Fruit fly (Drosophila melanogaster) whole organism, embryonic: ENCODE measurements around the gene Syt12.

Experiments used
- Antp ChIP-seq: fragments of 200-800 bp; sonication (Bioruptor generic); optimal IDR thresholded peaks from 3 replicates; lab custom pipeline; 2016; ENCODE audit warnings: missing biosample characterization, missing genetic modification characterization
- Atf-2 ChIP-seq: fragments of 200-800 bp; sonication (Bioruptor generic); optimal IDR thresholded peaks from 2 replicates; lab custom pipeline; 2016; ENCODE audit warnings: missing biosample characterization, missing genetic modification characterization
- Atf6 ChIP-seq: fragments of 200-800 bp; sonication (Bioruptor generic); IDR thresholded peaks from 2 replicates; pipeline ENCODE4 v1.3.6; 2022; ENCODE audit warnings: missing biosample characterization, missing genetic modification characterization
- Bgb ChIP-seq: fragments of 200-800 bp; sonication (Bioruptor generic); IDR thresholded peaks from 2 replicates; pipeline ENCODE4 v1.3.6; 2022; ENCODE audit warnings: missing biosample characterization, missing genetic modification characterization; ENCODE audit not compliant: partially characterized antibody
- CG10209 ChIP-seq: fragments of 200-800 bp; sonication (Bioruptor generic); optimal IDR thresholded peaks from 3 replicates; lab custom pipeline; 2017; ENCODE audit warnings: missing biosample characterization, mild to moderate bottlenecking, missing genetic modification characterization, missing genetic modification reagents
- CG10959 ChIP-seq: fragments of 200-800 bp; sonication (Bioruptor generic); IDR thresholded peaks from 2 replicates; pipeline ENCODE4 v1.3.6; 2022; ENCODE audit warnings: missing biosample characterization, missing genetic modification characterization
- CG11504 ChIP-seq: fragments of 200-800 bp; sonication (Bioruptor generic); optimal IDR thresholded peaks from 3 replicates; lab custom pipeline; 2019; ENCODE audit warnings: missing biosample characterization, mild to moderate bottlenecking, missing genetic modification characterization, moderate library complexity
- CG11696 ChIP-seq: fragments of 200-800 bp; sonication (Bioruptor generic); IDR thresholded peaks from 2 replicates; pipeline ENCODE4 v1.3.6; 2022; ENCODE audit warnings: missing biosample characterization, missing genetic modification characterization
- CG12769 ChIP-seq: fragments of 200-800 bp; sonication (Bioruptor generic); optimal IDR thresholded peaks from 2 replicates; lab custom pipeline; 2019; ENCODE audit warnings: missing biosample characterization, mild to moderate bottlenecking, missing genetic modification characterization, moderate library complexity
- CG1602 ChIP-seq: fragments of 200-800 bp; sonication (Bioruptor generic); optimal IDR thresholded peaks from 3 replicates; lab custom pipeline; 2016; ENCODE audit warnings: missing biosample characterization, missing genetic modification characterization
- CG17385 ChIP-seq: fragments of 200-800 bp; sonication (Bioruptor generic); optimal IDR thresholded peaks from 3 replicates; lab custom pipeline; 2018; ENCODE audit warnings: missing biosample characterization, mild to moderate bottlenecking, missing genetic modification characterization
- CG30403 ChIP-seq: fragments of 200-800 bp; sonication (Bioruptor generic); optimal IDR thresholded peaks from 3 replicates; lab custom pipeline; 2016; ENCODE audit warnings: missing biosample characterization, missing genetic modification characterization
- CG34224 ChIP-seq: fragments of 200-800 bp; sonication (Bioruptor generic); IDR thresholded peaks from 3 replicates; pipeline ENCODE4 v1.3.6; 2022; ENCODE audit warnings: missing biosample characterization, missing genetic modification characterization; ENCODE audit not compliant: partially characterized antibody
- CG3726 ChIP-seq: fragments of 200-800 bp; sonication (Bioruptor generic); IDR thresholded peaks from 3 replicates; pipeline ENCODE4, ENCODE4 v1.3.6; 2022; ENCODE audit warnings: missing biosample characterization, missing genetic modification characterization
- CG4282 ChIP-seq: fragments of 200-800 bp; sonication (Bioruptor generic); optimal IDR thresholded peaks from 2 replicates; lab custom pipeline; 2016; ENCODE audit warnings: missing biosample characterization, missing genetic modification characterization
- CG4328 ChIP-seq: fragments of 200-800 bp; sonication (Bioruptor generic); optimal IDR thresholded peaks from 3 replicates; lab custom pipeline; 2017; ENCODE audit warnings: missing biosample characterization, missing genetic modification reagents, missing genetic modification characterization
- CG6654 ChIP-seq: fragments of 200-800 bp; sonication (Bioruptor generic); optimal IDR thresholded peaks from 2 replicates; lab custom pipeline; 2017; ENCODE audit warnings: missing biosample characterization, mild to moderate bottlenecking, missing genetic modification characterization
- CoRest ChIP-seq: fragments of 200-800 bp; sonication (Bioruptor generic); optimal IDR thresholded peaks from 3 replicates; lab custom pipeline; 2018; ENCODE audit warnings: missing biosample characterization, mild to moderate bottlenecking, missing genetic modification characterization, moderate library complexity
- Doc2 ChIP-seq: fragments of 200-800 bp; sonication (Bioruptor generic); IDR thresholded peaks from 2 replicates; pipeline ENCODE4 v1.3.6; 2022; ENCODE audit warnings: missing biosample characterization, missing genetic modification characterization
- Ets65A ChIP-seq: fragments of 200-800 bp; sonication (Bioruptor generic); peaks from one replicate; lab custom pipeline; 2016; ENCODE audit warnings: missing biosample characterization, missing genetic modification characterization
- Gsc ChIP-seq: fragments of 200-800 bp; sonication (Bioruptor generic); IDR thresholded peaks from 2 replicates; pipeline ENCODE4 v1.3.6; 2022; ENCODE audit warnings: missing biosample characterization, missing genetic modification characterization
- HLH4C ChIP-seq: fragments of 200-800 bp; sonication (Bioruptor generic); IDR thresholded peaks from 3 replicates; pipeline ENCODE4 v1.3.6; 2022; ENCODE audit warnings: missing biosample characterization, missing genetic modification characterization; ENCODE audit not compliant: partially characterized antibody
- Meics ChIP-seq: fragments of 200-800 bp; sonication (Bioruptor generic); optimal IDR thresholded peaks from 2 replicates; lab custom pipeline; 2017; ENCODE audit warnings: missing biosample characterization, mild to moderate bottlenecking, missing genetic modification characterization
- NC2α ChIP-seq: fragments of 200-800 bp; sonication (Bioruptor generic); optimal IDR thresholded peaks from 2 replicates; lab custom pipeline; 2016; ENCODE audit warnings: missing biosample characterization, missing genetic modification characterization
- NC2β ChIP-seq: fragments of 200-800 bp; sonication (Bioruptor generic); optimal IDR thresholded peaks from 2 replicates; lab custom pipeline; 2016; ENCODE audit warnings: missing biosample characterization, missing genetic modification characterization
- NK7.1 ChIP-seq: fragments of 200-800 bp; sonication (Bioruptor generic); optimal IDR thresholded peaks from 3 replicates; lab custom pipeline; 2016; ENCODE audit warnings: missing biosample characterization, missing genetic modification characterization
- Nf-YC ChIP-seq: fragments of 200-800 bp; optimal IDR thresholded peaks from 3 replicates; lab custom pipeline; 2019; ENCODE audit warnings: missing biosample characterization, mild to moderate bottlenecking, missing genetic modification characterization, moderate library complexity
- Sox102F ChIP-seq: fragments of 200-800 bp; sonication (Bioruptor generic); optimal IDR thresholded peaks from 2 replicates; lab custom pipeline; 2018; ENCODE audit warnings: missing biosample characterization, mild to moderate bottlenecking, missing genetic modification characterization, moderate library complexity
- Vsx1 ChIP-seq: fragments of 200-800 bp; sonication (Bioruptor generic); optimal IDR thresholded peaks from 2 replicates; lab custom pipeline; 2017; ENCODE audit warnings: missing biosample characterization, mild to moderate bottlenecking, missing genetic modification characterization, missing genetic modification reagents
- YL-1 ChIP-seq: fragments of 200-800 bp; sonication (Bioruptor generic); optimal IDR thresholded peaks from 3 replicates; lab custom pipeline; 2017; ENCODE audit warnings: missing biosample characterization, mild to moderate bottlenecking, missing genetic modification characterization
- bbx ChIP-seq: fragments of 200-800 bp; sonication (Bioruptor generic); IDR thresholded peaks from 2 replicates; pipeline ENCODE4 v1.3.6; 2022; ENCODE audit warnings: missing biosample characterization, missing genetic modification characterization; ENCODE audit not compliant: partially characterized antibody
- chm ChIP-seq: fragments of 200-800 bp; sonication (Bioruptor generic); IDR thresholded peaks from 2 replicates; pipeline ENCODE4 v1.3.6; 2022; ENCODE audit warnings: missing biosample characterization, missing genetic modification characterization
- dmrt99B ChIP-seq: fragments of 200-800 bp; sonication (Bioruptor generic); optimal IDR thresholded peaks from 2 replicates; lab custom pipeline; 2018; ENCODE audit warnings: missing biosample characterization, mild to moderate bottlenecking, missing genetic modification characterization, moderate library complexity
- fd3F ChIP-seq: fragments of 200-800 bp; sonication (Bioruptor generic); optimal IDR thresholded peaks from 2 replicates; lab custom pipeline; 2018; ENCODE audit warnings: missing biosample characterization, mild to moderate bottlenecking, missing genetic modification characterization, moderate library complexity
- fd64A ChIP-seq: fragments of 200-800 bp; sonication (Bioruptor generic); optimal IDR thresholded peaks from 3 replicates; lab custom pipeline; 2018; ENCODE audit warnings: missing biosample characterization, mild to moderate bottlenecking, missing genetic modification characterization
- gce ChIP-seq: fragments of 200-800 bp; sonication (Bioruptor generic); IDR thresholded peaks from 3 replicates; pipeline ENCODE4 v1.3.6; 2022; ENCODE audit warnings: missing biosample characterization, missing genetic modification characterization
- gem ChIP-seq: fragments of 200-800 bp; sonication (Bioruptor generic); optimal IDR thresholded peaks from 2 replicates; lab custom pipeline; 2019; ENCODE audit warnings: missing biosample characterization, mild to moderate bottlenecking, missing genetic modification characterization, moderate library complexity
- gsb ChIP-seq: fragments of 200-800 bp; sonication (Bioruptor generic); IDR thresholded peaks from 2 replicates; pipeline ENCODE4 v1.3.6; 2022; ENCODE audit warnings: missing biosample characterization, missing genetic modification characterization
- h ChIP-seq: fragments of >200 bp; optimal IDR thresholded peaks from 2 replicates; lab custom pipeline; 2017
- inv ChIP-seq: fragments of 200-800 bp; sonication (Bioruptor generic); IDR thresholded peaks from 2 replicates; pipeline ENCODE4 v1.3.6; 2022; ENCODE audit warnings: missing biosample characterization, missing genetic modification characterization; ENCODE audit not compliant: partially characterized antibody
- lab ChIP-seq: fragments of 200-800 bp; sonication (Bioruptor generic); optimal IDR thresholded peaks from 3 replicates; lab custom pipeline; 2017; ENCODE audit warnings: missing biosample characterization, missing genetic modification characterization, mild to moderate bottlenecking, moderate library complexity, missing genetic modification reagents
- lbe ChIP-seq: fragments of 200-800 bp; sonication (Bioruptor generic); optimal IDR thresholded peaks from 2 replicates; lab custom pipeline; 2016; ENCODE audit warnings: missing biosample characterization, mild to moderate bottlenecking, missing genetic modification characterization
- nmo ChIP-seq: fragments of 200-800 bp; sonication (Bioruptor generic); optimal IDR thresholded peaks from 2 replicates; lab custom pipeline; 2018; ENCODE audit warnings: missing biosample characterization, mild to moderate bottlenecking, missing genetic modification characterization, moderate library complexity
- pan ChIP-seq, 4 experiments: fragments of >200 bp in 3 of 4; fragments of 200-800 bp in 1 of 4; sonication (Bioruptor generic) in 1 of 4; optimal IDR thresholded peaks in 3 of 4; IDR thresholded peaks in 1 of 4; 2 replicates each; pipeline versions ENCODE4 v1.3.6 to Lab custom; 2017 to 2022; ENCODE audit warnings: missing biosample characterization in 2 of 4, missing genetic modification characterization in 2 of 4, mixed read lengths in 1 of 4
- pho ChIP-seq: fragments of 200-800 bp; sonication (Bioruptor generic); optimal IDR thresholded peaks from 2 replicates; lab custom pipeline; 2016; ENCODE audit warnings: missing biosample characterization, missing genetic modification characterization
- sens ChIP-seq: fragments of 200-800 bp; sonication (Bioruptor generic); peaks from one replicate; lab custom pipeline; 2016; ENCODE audit warnings: missing biosample characterization, missing genetic modification characterization
- tna ChIP-seq: fragments of 200-800 bp; sonication (Bioruptor generic); IDR thresholded peaks from 2 replicates; pipeline ENCODE4 v1.3.6; 2022; ENCODE audit warnings: missing biosample characterization, missing genetic modification characterization; ENCODE audit not compliant: partially characterized antibody
- tup ChIP-seq: fragments of 200-800 bp; sonication (Bioruptor generic); optimal IDR thresholded peaks from 2 replicates; lab custom pipeline; 2016; ENCODE audit warnings: missing biosample characterization, mild to moderate bottlenecking, missing genetic modification characterization, moderate library complexity
- wek ChIP-seq: fragments of 200-800 bp; sonication (Bioruptor generic); optimal IDR thresholded peaks from 3 replicates; lab custom pipeline; 2018; ENCODE audit warnings: missing biosample characterization, mild to moderate bottlenecking, missing genetic modification characterization, moderate library complexity
- zf30C ChIP-seq: fragments of 200-800 bp; sonication (Bioruptor generic); optimal IDR thresholded peaks from 3 replicates; lab custom pipeline; 2018; ENCODE audit warnings: missing biosample characterization, mild to moderate bottlenecking, missing genetic modification characterization

The Syt12 gene

DNA sequence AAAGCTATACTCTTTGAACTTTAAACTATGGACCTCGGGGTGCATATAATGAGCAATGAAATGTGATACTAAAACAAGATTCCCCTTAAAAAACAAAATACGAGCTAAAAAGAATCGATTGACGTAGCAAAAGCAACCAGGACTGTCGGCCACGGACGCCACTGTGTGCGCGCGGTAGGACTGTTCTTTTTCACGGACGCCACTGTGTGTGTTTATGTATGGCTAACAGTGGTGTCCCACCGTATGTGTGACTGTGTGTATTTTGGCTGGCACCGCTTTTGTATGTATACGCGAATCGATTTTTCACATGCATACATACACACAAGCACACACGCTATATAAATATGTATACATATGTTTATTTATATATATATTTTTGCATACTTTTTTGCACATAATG lies 24.7 kb downstream of the Syt12 start (continued):
- TF ChIP-seq nmo (GFP tag; lab: Kevin White, UChicago) (peak; percentile 15), fd3F (no peak), pan (optimal IDR thresholded peaks at IDR 0.05; lab: Kevin White, UChicago) (no peak), pan (GFP tag; optimal IDR thresholded peaks at IDR 0.05 in 1 of 2, IDR thresholded peaks at IDR 0.05 in 1 of 2) (peak in 1 of 2 experiments; percentile 63), Meics (GFP tag; lab: Kevin White, UChicago) (peak; percentile 65), Antp (peak; percentile 72), CG17385 (peak; percentile 37), gce (GFP tag; lab: Robert Waterston, UW) (peak; percentile 22; the same call in 1 of the 3 replicates), gem (tag; lab: Kevin White, UChicago) (peak; percentile 47), YL-1 (peak; percentile 85), CG12769 (tag; lab: Kevin White, UChicago) (peak; percentile 70), Nf-YC (peak; percentile 41), CG6654 (GFP tag; lab: Kevin White, UChicago) (no peak), CoRest (tag; lab: Kevin White, UChicago) (peak; percentile 4), CG11696 (no peak), NC2β (GFP tag; lab: Kevin White, UChicago) (peak; percentile 30), CG4282 (no peak), tup (GFP tag; lab: Kevin White, UChicago) (no peak), bbx (GFP tag; lab: Robert Waterston, UW) (peak; percentile 56), Ets65A (GFP tag; lab: Kevin White, UChicago) (peak; percentile 91), Atf6 (GFP tag; lab: Robert Waterston, UW) (peak; percentile 62), h (peak; percentile 62), Doc2 (GFP tag; lab: Robert Waterston, UW) (no peak), Gsc (GFP tag; lab: Robert Waterston, UW) (no peak), pho (GFP tag; lab: Kevin White, UChicago) (peak; percentile 62), wek (GFP tag; lab: Kevin White, UChicago) (peak; percentile 42), CG3726 (GFP tag; lab: Robert Waterston, UW) (no peak), fd64A (GFP tag; lab: Kevin White, UChicago) (no peak), gsb (GFP tag; lab: Robert Waterston, UW) (no peak), zf30C (GFP tag; lab: Kevin White, UChicago) (no peak), CG11504 (tag; lab: Kevin White, UChicago) (no peak), chm (GFP tag; lab: Robert Waterston, UW) (peak; percentile 71; the same call in 1 of the 2 replicates), inv (GFP tag; lab: Robert Waterston, UW) (no peak), Atf-2 (GFP tag; lab: Kevin White, UChicago) (peak; percentile 32), Sox102F (GFP tag; lab: Kevin White, UChicago) (no peak), lab (peak; percentile 70), NK7.1 (no peak), Vsx1 (no peak), Bgb (peak; percentile 41; the same call in 1 of the 2 replicates), tna (GFP tag; lab: Robert Waterston, UW) (no peak), NC2α (no peak), lbe (GFP tag; lab: Kevin White, UChicago) (peak; percentile 35), sens (GFP tag; lab: Kevin White, UChicago) (peak; percentile 93), CG30403 (GFP tag; lab: Kevin White, UChicago) (peak; percentile 55), CG34224 (GFP tag; lab: Robert Waterston, UW) (peak; percentile 23; the same call in 1 of the 3 replicates), CG10209 (GFP tag; lab: Kevin White, UChicago) (peak; percentile 27), HLH4C (no peak), CG10959 (GFP tag; lab: Robert Waterston, UW) (0 out of 2 replicates have a peak, but pooled peaks have one; percentile 26), CG1602 (GFP tag; lab: Kevin White, UChicago) (peak; percentile 22), dmrt99B (peak; percentile 44), CG4328 (GFP tag; lab: Kevin White, UChicago) (no peak)
